Comparison of ENCODE assay signal across 4 worm cellular contexts in genomic region chrX:13116380-13116779, ce11.
TF ChIP-seq lines count a peak whose summit lies in the region.

No protein-coding gene starts in this region.

TF ChIP-seq in whole organism, L1 larva, 84 proteins besides CTCF, POLR2A, EP300 and RAD21:
- TF ChIP-seq snu-23 (GFP tag; optimal IDR thresholded peaks at IDR 0.05; lab: Kevin White, UChicago) (no peak), efl-1 (optimal IDR thresholded peaks at IDR 0.05; lab: Kevin White, UChicago) (no peak), efl-1 (GFP tag; optimal IDR thresholded peaks at IDR 0.05 in 1 of 2; lab: Kevin White, UChicago) (peak in 1 of 2 experiments; percentile 30), ama-1 (optimal IDR thresholded peaks at IDR 0.05; lab: Kevin White, UChicago) (peak; percentile 59), nhr-90 (tag; optimal IDR thresholded peaks at IDR 0.05; lab: Kevin White, UChicago; ENCODE audit: poor library complexity) (peak; percentile 50), ces-1 (GFP tag; optimal IDR thresholded peaks at IDR 0.05; lab: Kevin White, UChicago) (no peak), lin-35 (GFP tag; optimal IDR thresholded peaks at IDR 0.05; lab: Kevin White, UChicago) (peak in 1 of 2 experiments; percentile 1), nhr-76 (tag; optimal IDR thresholded peaks at IDR 0.05; lab: Kevin White, UChicago) (no peak)

TF ChIP-seq in whole organism, L2 larva, 48 proteins besides CTCF, POLR2A, EP300 and RAD21:
- peak; percentile 13 for TF ChIP-seq sma-9 (GFP tag; optimal IDR thresholded peaks at IDR 0.05; lab: Kevin White, UChicago)
- no peak for TF ChIP-seq sma-9 (tag; optimal IDR thresholded peaks at IDR 0.05; lab: Kevin White, UChicago)
- no peak for TF ChIP-seq mab-5 (tag; optimal IDR thresholded peaks at IDR 0.05; lab: Kevin White, UChicago)

TF ChIP-seq in whole organism, L4 larva, 104 proteins besides CTCF, POLR2A, EP300 and RAD21:
- peak; percentile 83 for TF ChIP-seq aha-1 (tag; lab: Kevin White, UChicago)
- no peak for TF ChIP-seq aly-2 (tag; optimal IDR thresholded peaks at IDR 0.05; lab: Kevin White, UChicago)

TF ChIP-seq in whole organism, young adult, 124 proteins besides CTCF, POLR2A, EP300 and RAD21:
- TF ChIP-seq zim-3 (tag; optimal IDR thresholded peaks at IDR 0.05; lab: Kevin White, UChicago) = peak; percentile 8
- TF ChIP-seq cebp-1 (GFP tag; IDR thresholded peaks at IDR 0.05; lab: Robert Waterston, UW) = peak; percentile 34
- TF ChIP-seq cebp-1 (tag; optimal IDR thresholded peaks at IDR 0.05; lab: Kevin White, UChicago) = peak; percentile 64
- no peak for TF ChIP-seq hmg-1.2 (GFP tag; IDR thresholded peaks at IDR 0.05; lab: Robert Waterston, UW)
